Worm (Caenorhabditis elegans) whole organism, L3 larva: ENCODE measurements around the gene him-14.
A peak's percentile ranks its signal among the peaks of the same experiment; 100 is the strongest.

Experiments used
- ZK546.5 ChIP-seq: sonication (generic microtip); optimal IDR thresholded peaks from 2 replicates; lab custom pipeline; 2017; ENCODE audit warnings: missing biosample characterization, missing genetic modification characterization
- aly-2 ChIP-seq: fragments of 150-350 bp; optimal IDR thresholded peaks from 2 replicates; lab custom pipeline; 2014; ENCODE audit warnings: missing biosample characterization, missing genetic modification characterization
- ama-1 ChIP-seq: fragments of 150-350 bp; optimal IDR thresholded peaks from 2 replicates; lab custom pipeline; 2018
- ceh-16 ChIP-seq: sonication (generic microtip); optimal IDR thresholded peaks from 2 replicates; lab custom pipeline; 2017; ENCODE audit warnings: missing biosample characterization, missing genetic modification characterization
- ceh-28 ChIP-seq: fragments of 150-350 bp; optimal IDR thresholded peaks from 2 replicates; lab custom pipeline; 2014; ENCODE audit warnings: missing biosample characterization, missing genetic modification reagents, missing genetic modification characterization
- ceh-82 ChIP-seq: fragments of 150-350 bp; optimal IDR thresholded peaks from 2 replicates; lab custom pipeline; 2014; ENCODE audit warnings: missing biosample characterization, missing genetic modification characterization
- ceh-9 ChIP-seq: sonication (generic microtip); optimal IDR thresholded peaks from 2 replicates; lab custom pipeline; 2018; ENCODE audit warnings: missing biosample characterization, missing genetic modification characterization
- daf-12 ChIP-seq: fragments of 150-350 bp; optimal IDR thresholded peaks from 2 replicates; lab custom pipeline; 2014; ENCODE audit warnings: missing biosample characterization, missing genetic modification reagents, missing genetic modification characterization
- egl-27 ChIP-seq: sonication (generic microtip); optimal IDR thresholded peaks from 4 replicates; lab custom pipeline; 2017; ENCODE audit warnings: missing biosample characterization, missing genetic modification reagents, missing genetic modification characterization
- egl-5 ChIP-seq: fragments of 150-350 bp; optimal IDR thresholded peaks from 2 replicates; lab custom pipeline; 2017; ENCODE audit warnings: missing biosample characterization, missing genetic modification reagents, missing genetic modification characterization, inconsistent platforms
- elt-1 ChIP-seq: fragments of 150-350 bp; optimal IDR thresholded peaks from 2 replicates; lab custom pipeline; 2014; ENCODE audit warnings: missing biosample characterization, missing genetic modification characterization
- elt-2 ChIP-seq: sonication (generic microtip); optimal IDR thresholded peaks from 2 replicates; lab custom pipeline; 2016; ENCODE audit warnings: missing genetic modification reagents, mild to moderate bottlenecking, missing genetic modification characterization, missing compliant biosample characterization
- elt-3 ChIP-seq, 3 experiments: fragments of 150-350 bp in 1 of 3; sonication (generic microtip) in 2 of 3; optimal IDR thresholded peaks; 2 replicates in 2 of 3; 4 replicates in 1 of 3; lab custom pipeline; 2014 to 2017; ENCODE audit warnings: missing biosample characterization in 3 of 3, missing genetic modification characterization in 3 of 3
- eor-1 ChIP-seq, 2 experiments: fragments of 150-350 bp; optimal IDR thresholded peaks; 2 replicates each; lab custom pipeline; 2014 to 2018; ENCODE audit warnings: missing biosample characterization in 2 of 2, missing genetic modification characterization in 2 of 2
- fkh-10 ChIP-seq: sonication (generic microtip); optimal IDR thresholded peaks from 2 replicates; lab custom pipeline; 2017; ENCODE audit warnings: missing biosample characterization, missing genetic modification reagents, missing genetic modification characterization
- fkh-2 ChIP-seq: fragments of 150-350 bp; optimal IDR thresholded peaks from 2 replicates; lab custom pipeline; 2014; ENCODE audit warnings: missing biosample characterization, missing genetic modification reagents, missing genetic modification characterization
- fos-1 ChIP-seq: fragments of 150-350 bp; optimal IDR thresholded peaks from 2 replicates; lab custom pipeline; 2014; ENCODE audit warnings: missing biosample characterization, missing genetic modification characterization
- lin-15B ChIP-seq: fragments of 150-350 bp; optimal IDR thresholded peaks from 2 replicates; lab custom pipeline; 2014; ENCODE audit warnings: missing biosample characterization, missing genetic modification characterization
- lin-39 ChIP-seq: fragments of 150-350 bp; optimal IDR thresholded peaks from 2 replicates; lab custom pipeline; 2018; ENCODE audit warnings: missing biosample characterization, missing genetic modification reagents, missing genetic modification characterization
- lsy-12 ChIP-seq: sonication (generic microtip); optimal IDR thresholded peaks from 2 replicates; lab custom pipeline; 2016; ENCODE audit warnings: mild to moderate bottlenecking, missing genetic modification characterization, missing compliant biosample characterization
- mdl-1 ChIP-seq: fragments of 150-350 bp; optimal IDR thresholded peaks from 2 replicates; lab custom pipeline; 2014; ENCODE audit warnings: missing biosample characterization, missing genetic modification characterization
- mml-1 ChIP-seq: fragments of 150-350 bp; sonication (generic microtip); optimal IDR thresholded peaks from 3 replicates; lab custom pipeline; 2014; ENCODE audit warnings: missing biosample characterization, missing genetic modification characterization
- nhr-11 ChIP-seq: fragments of 150-350 bp; optimal IDR thresholded peaks from 2 replicates; lab custom pipeline; 2014; ENCODE audit warnings: missing biosample characterization, missing genetic modification characterization
- nhr-12 ChIP-seq: fragments of 150-350 bp; optimal IDR thresholded peaks from 2 replicates; lab custom pipeline; 2014; ENCODE audit warnings: missing biosample characterization, missing genetic modification characterization
- nhr-23 ChIP-seq: fragments of 150-350 bp; optimal IDR thresholded peaks from 2 replicates; lab custom pipeline; 2014; ENCODE audit warnings: missing biosample characterization, missing genetic modification reagents, missing genetic modification characterization
- nhr-237 ChIP-seq: fragments of 150-350 bp; optimal IDR thresholded peaks from 2 replicates; lab custom pipeline; 2014; ENCODE audit warnings: missing biosample characterization, missing genetic modification characterization
- nhr-25 ChIP-seq: sonication (generic microtip); optimal IDR thresholded peaks from 2 replicates; lab custom pipeline; 2017; ENCODE audit warnings: missing biosample characterization, missing genetic modification characterization
- nhr-28 ChIP-seq: fragments of 150-350 bp; optimal IDR thresholded peaks from 2 replicates; lab custom pipeline; 2014; ENCODE audit warnings: missing biosample characterization, missing genetic modification characterization
- nhr-43 ChIP-seq: sonication (generic microtip); optimal IDR thresholded peaks from 2 replicates; lab custom pipeline; 2016; ENCODE audit warnings: mild to moderate bottlenecking, missing genetic modification characterization, missing compliant biosample characterization; ENCODE audit not compliant: poor library complexity, severe bottlenecking
- nhr-67 ChIP-seq: fragments of 150-350 bp; optimal IDR thresholded peaks from 2 replicates; lab custom pipeline; 2014; ENCODE audit warnings: missing biosample characterization, missing genetic modification characterization
- nhr-76 ChIP-seq: fragments of 150-350 bp; sonication (generic microtip); optimal IDR thresholded peaks from 5 replicates; lab custom pipeline; 2014; ENCODE audit warnings: missing biosample characterization, missing genetic modification characterization
- nhr-77 ChIP-seq: fragments of 150-350 bp; optimal IDR thresholded peaks from 2 replicates; lab custom pipeline; 2014; ENCODE audit warnings: missing biosample characterization, missing genetic modification characterization
- pha-4 ChIP-seq: fragments of 150-350 bp; optimal IDR thresholded peaks from 2 replicates; lab custom pipeline; 2014; ENCODE audit warnings: missing biosample characterization, missing genetic modification reagents, missing genetic modification characterization
- sea-2 ChIP-seq: fragments of 150-350 bp; sonication (generic microtip); optimal IDR thresholded peaks from 4 replicates; lab custom pipeline; 2014; ENCODE audit warnings: missing biosample characterization, missing genetic modification reagents, missing genetic modification characterization
- skn-1 ChIP-seq: fragments of 150-350 bp; optimal IDR thresholded peaks from 2 replicates; lab custom pipeline; 2014; ENCODE audit warnings: missing biosample characterization, missing genetic modification characterization
- snpc-4 ChIP-seq: fragments of 150-350 bp; optimal IDR thresholded peaks from 2 replicates; lab custom pipeline; 2014; ENCODE audit warnings: missing biosample characterization, missing genetic modification characterization
- tbx-2 ChIP-seq: sonication (generic microtip); optimal IDR thresholded peaks from 2 replicates; lab custom pipeline; 2016; ENCODE audit warnings: mild to moderate bottlenecking, missing genetic modification characterization, missing compliant biosample characterization
- unc-39 ChIP-seq: sonication (generic microtip); optimal IDR thresholded peaks from 4 replicates; lab custom pipeline; 2017; ENCODE audit warnings: missing biosample characterization, missing genetic modification characterization
- unc-62 ChIP-seq: fragments of 150-350 bp; sonication (generic microtip); optimal IDR thresholded peaks from 4 replicates; lab custom pipeline; 2014; ENCODE audit warnings: missing biosample characterization, missing genetic modification reagents, missing genetic modification characterization
- ztf-11 ChIP-seq: fragments of 150-350 bp; optimal IDR thresholded peaks from 2 replicates; lab custom pipeline; 2014; ENCODE audit warnings: missing biosample characterization, missing genetic modification characterization

Gene him-14

DNA sequence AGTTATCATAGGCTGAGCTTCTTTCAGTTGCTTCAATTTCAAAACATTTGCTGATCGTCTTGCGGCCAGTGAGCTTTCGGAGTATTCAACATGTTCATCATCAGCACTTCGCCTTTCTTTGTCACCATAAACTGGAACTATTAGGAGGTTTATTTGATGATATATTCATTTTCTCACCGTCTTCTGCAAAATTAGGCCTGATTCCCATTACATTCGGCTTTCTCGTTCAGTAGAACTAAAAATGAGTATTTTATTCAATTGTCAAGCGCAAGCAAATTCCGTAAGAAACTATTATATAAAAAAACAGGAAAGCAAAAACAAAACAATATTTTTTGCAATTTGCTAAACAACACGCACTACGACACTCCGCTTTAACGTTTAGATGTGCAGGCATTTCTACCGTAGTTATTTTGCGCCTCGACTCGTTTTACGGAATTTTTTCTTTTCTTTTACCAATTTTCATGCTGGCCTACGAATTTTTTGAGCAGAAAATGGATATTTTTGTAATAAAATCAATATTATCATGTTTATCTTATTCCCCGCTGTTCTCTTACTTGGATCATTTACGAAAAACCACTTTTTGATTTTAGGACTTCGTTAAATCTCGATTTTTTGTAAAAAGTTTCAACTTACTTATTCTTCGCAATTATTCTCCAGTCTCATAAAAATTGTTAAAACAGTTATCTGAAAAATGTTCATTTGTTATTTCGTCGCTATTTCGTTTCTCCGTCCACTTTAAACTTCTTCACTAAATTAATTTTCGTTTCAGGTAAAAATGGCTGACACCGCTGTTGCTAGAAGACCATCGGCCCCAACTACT lies 35.2 kb upstream of the him-14 start, which contains the start of the genes farl-11 and rpl-33 (continued):
- TF ChIP-seq fkh-2 (tag; lab: Kevin White, UChicago), result no peak
- TF ChIP-seq ceh-16 (tag; lab: Kevin White, UChicago), result no peak
- TF ChIP-seq unc-39, result no peak
- TF ChIP-seq sea-2, result no peak
- TF ChIP-seq ceh-82, result no peak
- TF ChIP-seq ceh-9 (tag; lab: Kevin White, UChicago), result no peak
- no peak for TF ChIP-seq elt-3 (tag; optimal IDR thresholded peaks at IDR 0.05; lab: Kevin White, UChicago)
- TF ChIP-seq pha-4, result peak; percentile 98
- no peak for TF ChIP-seq snpc-4
- peak; percentile 90 for TF ChIP-seq nhr-25 (tag; lab: Kevin White, UChicago)
- TF ChIP-seq nhr-67, result no peak
- TF ChIP-seq tbx-2 (tag; lab: Kevin White, UChicago), result no peak
- peak; percentile 21 for TF ChIP-seq lsy-12 (tag; lab: Kevin White, UChicago)
- no peak for TF ChIP-seq mdl-1 (tag; lab: Kevin White, UChicago)
- TF ChIP-seq ama-1 (lab: Kevin White, UChicago), result peak; percentile 46
- TF ChIP-seq aly-2, result no peak
- TF ChIP-seq nhr-11 (tag; lab: Kevin White, UChicago), result peak; percentile 25
- TF ChIP-seq ztf-11, result no peak
- TF ChIP-seq nhr-77 (tag; lab: Kevin White, UChicago), result no peak
- no peak for TF ChIP-seq fos-1
- peak; percentile 100 for TF ChIP-seq lin-15B (tag; lab: Kevin White, UChicago)
- TF ChIP-seq nhr-23, result peak; percentile 93
- peak; percentile 16 for TF ChIP-seq nhr-76
- peak; percentile 36 for TF ChIP-seq skn-1 (tag; lab: Kevin White, UChicago)

DNA sequence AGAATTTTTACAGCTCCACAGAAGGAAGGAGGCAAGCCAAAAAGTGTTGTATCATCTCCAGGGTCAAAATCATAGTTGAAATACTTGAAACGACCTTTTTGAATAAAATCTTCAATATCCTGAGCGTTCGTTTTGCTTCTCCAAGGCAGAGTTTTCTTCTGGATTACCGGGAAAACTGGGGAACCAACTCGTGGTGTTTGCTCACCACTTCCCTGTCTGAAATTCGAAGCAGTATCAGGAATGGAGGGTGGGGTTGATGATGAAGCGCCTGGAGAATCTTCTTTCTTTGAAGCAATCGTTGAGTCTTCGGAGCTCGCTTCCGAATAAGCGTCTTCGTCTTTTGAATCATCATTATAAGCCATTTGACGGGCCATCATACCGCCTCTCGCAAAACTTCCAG lies 33.3 kb upstream of the him-14 start:
- TF ChIP-seq nhr-237, result no peak
- no peak for TF ChIP-seq ceh-28 (tag; lab: Kevin White, UChicago)
- no peak for TF ChIP-seq ceh-82
- TF ChIP-seq fos-1, result no peak
- TF ChIP-seq egl-27 (tag; lab: Kevin White, UChicago), result no peak
- no peak for TF ChIP-seq elt-1 (tag; lab: Kevin White, UChicago)
- TF ChIP-seq unc-62 (GFP tag; lab: Kevin White, UChicago), result no peak
- no peak for TF ChIP-seq ceh-16 (tag; lab: Kevin White, UChicago)
- no peak for TF ChIP-seq nhr-28
- no peak for TF ChIP-seq nhr-12 (tag; lab: Kevin White, UChicago)
- TF ChIP-seq nhr-11 (tag; lab: Kevin White, UChicago), result no peak
- no peak for TF ChIP-seq sea-2
- TF ChIP-seq lsy-12 (tag; lab: Kevin White, UChicago), result no peak
- TF ChIP-seq nhr-67, result no peak
- no peak for TF ChIP-seq lin-39

DNA sequence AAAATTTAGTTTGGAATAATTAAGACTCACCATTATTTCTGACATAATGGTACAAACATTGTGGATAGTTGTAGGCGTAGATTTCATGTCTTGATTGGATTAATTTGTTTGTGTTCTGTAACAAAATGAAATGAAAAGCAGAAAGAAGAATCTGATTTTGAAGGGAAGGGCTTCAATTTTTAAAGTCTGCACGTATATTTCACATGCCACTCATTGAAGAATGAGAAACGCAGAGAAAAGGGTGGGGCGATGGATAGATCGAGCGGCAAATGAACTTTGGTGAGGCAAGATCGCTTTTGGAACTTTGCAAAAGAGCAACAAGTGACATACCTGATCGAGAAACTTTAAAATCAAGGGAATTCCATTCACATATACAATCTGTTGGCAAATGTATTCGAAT lies 32.5 kb upstream of the him-14 start:
- TF ChIP-seq nhr-76 (no peak), mdl-1 (tag; lab: Kevin White, UChicago) (no peak), ceh-82 (no peak), fos-1 (no peak), nhr-25 (tag; lab: Kevin White, UChicago) (peak; percentile 2), nhr-77 (tag; lab: Kevin White, UChicago) (no peak), nhr-23 (no peak), eor-1 (tag; optimal IDR thresholded peaks at IDR 0.05; lab: Kevin White, UChicago) (no peak), ceh-9 (tag; lab: Kevin White, UChicago) (no peak), ZK546.5 (tag; lab: Kevin White, UChicago) (no peak), lin-15B (tag; lab: Kevin White, UChicago) (peak; percentile 6), ceh-16 (tag; lab: Kevin White, UChicago) (no peak)

DNA sequence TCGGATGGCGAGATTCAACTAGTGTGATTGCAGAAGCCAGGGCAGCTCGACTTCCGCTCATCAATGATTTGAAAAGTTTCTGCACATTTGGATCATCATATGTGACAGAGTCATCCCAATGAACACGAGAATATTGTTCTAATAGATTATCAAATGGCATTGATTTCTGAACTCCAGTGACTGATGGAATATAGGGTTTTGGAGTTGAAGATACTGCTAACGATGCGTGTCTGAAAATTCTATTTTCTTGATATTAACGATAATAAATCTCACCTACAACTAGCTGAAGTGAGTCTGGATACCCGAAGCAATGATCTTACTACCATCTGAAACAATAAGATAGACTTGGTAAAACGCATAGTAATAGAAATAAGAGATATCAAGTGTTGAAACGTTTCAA lies 31.1 kb upstream of the him-14 start, which contains the start of gene mmaa-1:
TSS of gene mmaa-1 (minus strand) at position 328 of the 400 bp plus-strand sequence.
- TF ChIP-seq mdl-1 (tag; lab: Kevin White, UChicago), result no peak
- no peak for TF ChIP-seq skn-1 (tag; lab: Kevin White, UChicago)
- no peak for TF ChIP-seq mml-1 (tag; lab: Kevin White, UChicago)
- TF ChIP-seq egl-5 (tag; lab: Kevin White, UChicago), result no peak
- no peak for TF ChIP-seq aly-2
- no peak for TF ChIP-seq elt-2
- TF ChIP-seq nhr-23, result no peak
- no peak for TF ChIP-seq daf-12 (tag; lab: Kevin White, UChicago)
- peak; percentile 37 for TF ChIP-seq lsy-12 (tag; lab: Kevin White, UChicago)
- no peak for TF ChIP-seq nhr-67
- TF ChIP-seq nhr-43 (tag; lab: Kevin White, UChicago), result no peak
- TF ChIP-seq fkh-10 (GFP tag; lab: Kevin White, UChicago), result no peak
- no peak for TF ChIP-seq lin-15B (tag; lab: Kevin White, UChicago)
- TF ChIP-seq ama-1 (lab: Kevin White, UChicago), result peak; percentile 56
